Worm (Caenorhabditis elegans) whole organism, L2 larva: ENCODE measurements around the gene R10E8.8.

Experiments
- F13H6.1 ChIP-seq: sonication (generic microtip); optimal IDR thresholded peaks from 2 replicates; lab custom pipeline; 2016; ENCODE audit warnings: missing genetic modification characterization, missing compliant biosample characterization
- R02D3.7 ChIP-seq: fragments of 150-350 bp; optimal IDR thresholded peaks from 2 replicates; lab custom pipeline; 2014; ENCODE audit warnings: missing biosample characterization, missing genetic modification characterization
- Y55F3AM.14 ChIP-seq: fragments of 200-800 bp; sonication (Bioruptor generic); optimal IDR thresholded peaks from 2 replicates; lab custom pipeline; 2018; ENCODE audit warnings: mild to moderate bottlenecking, missing genetic modification characterization, missing compliant biosample characterization
- ZK546.5 ChIP-seq: sonication (generic microtip); optimal IDR thresholded peaks from 2 replicates; lab custom pipeline; 2017; ENCODE audit warnings: missing biosample characterization, missing genetic modification characterization
- alr-1 ChIP-seq: fragments of 150-350 bp; optimal IDR thresholded peaks from 2 replicates; lab custom pipeline; 2014; ENCODE audit warnings: missing biosample characterization, missing genetic modification characterization
- ama-1 ChIP-seq: fragments of 150-350 bp; optimal IDR thresholded peaks from 2 replicates; lab custom pipeline; 2018; ENCODE audit warnings: inconsistent platforms
- blmp-1 ChIP-seq: sonication (generic microtip); optimal IDR thresholded peaks from 2 replicates; lab custom pipeline; 2017; ENCODE audit warnings: missing genetic modification characterization, mild to moderate bottlenecking, missing compliant biosample characterization, antibody characterized with exemption, moderate library complexity; ENCODE audit not compliant: insufficient read depth
- crh-2 ChIP-seq: sonication (generic microtip); optimal IDR thresholded peaks from 2 replicates; lab custom pipeline; 2017; ENCODE audit warnings: missing biosample characterization, missing genetic modification characterization
- egl-27 ChIP-seq: sonication (generic microtip); optimal IDR thresholded peaks from 3 replicates; lab custom pipeline; 2017; ENCODE audit warnings: missing biosample characterization, missing genetic modification reagents, missing genetic modification characterization
- elt-1 ChIP-seq: fragments of 150-350 bp; optimal IDR thresholded peaks from 2 replicates; lab custom pipeline; 2014; ENCODE audit warnings: missing biosample characterization, missing genetic modification characterization
- elt-3 ChIP-seq: sonication (generic microtip); optimal IDR thresholded peaks from 2 replicates; lab custom pipeline; 2017; ENCODE audit warnings: missing biosample characterization, missing genetic modification characterization
- fos-1 ChIP-seq: fragments of 150-350 bp; optimal IDR thresholded peaks from 2 replicates; lab custom pipeline; 2014; ENCODE audit warnings: missing biosample characterization, missing genetic modification characterization
- lin-13 ChIP-seq: fragments of 150-350 bp; optimal IDR thresholded peaks from 2 replicates; lab custom pipeline; 2014; ENCODE audit warnings: missing biosample characterization, missing genetic modification reagents, missing genetic modification characterization
- lin-39 ChIP-seq: fragments of 150-350 bp; optimal IDR thresholded peaks from 2 replicates; lab custom pipeline; 2014; ENCODE audit warnings: missing biosample characterization, missing genetic modification reagents, missing genetic modification characterization
- lsy-2 ChIP-seq, 2 experiments: fragments of 150-350 bp in 1 of 2; sonication (generic microtip) in 1 of 2; optimal IDR thresholded peaks; 2 replicates each; lab custom pipeline; 2014 to 2017; ENCODE audit warnings: missing biosample characterization in 2 of 2, missing genetic modification characterization in 2 of 2
- mab-5 ChIP-seq: fragments of 150-350 bp; optimal IDR thresholded peaks from 2 replicates; lab custom pipeline; 2014; ENCODE audit warnings: missing biosample characterization, missing genetic modification characterization
- mbf-1 ChIP-seq: sonication (generic microtip); optimal IDR thresholded peaks from 2 replicates; lab custom pipeline; 2017; ENCODE audit warnings: missing biosample characterization, missing genetic modification characterization
- mdl-1 ChIP-seq, 2 experiments: fragments of 150-350 bp in 1 of 2; sonication (generic microtip) in 1 of 2; optimal IDR thresholded peaks; 2 replicates each; lab custom pipeline; 2017; ENCODE audit warnings: missing biosample characterization in 2 of 2, missing genetic modification characterization in 2 of 2
- nhr-129 ChIP-seq: fragments of 150-350 bp; optimal IDR thresholded peaks from 2 replicates; lab custom pipeline; 2014; ENCODE audit warnings: missing biosample characterization, missing genetic modification characterization
- nhr-21 ChIP-seq: fragments of 150-350 bp; optimal IDR thresholded peaks from 2 replicates; lab custom pipeline; 2014; ENCODE audit warnings: missing biosample characterization, missing genetic modification characterization
- nhr-23 ChIP-seq: fragments of 150-350 bp; optimal IDR thresholded peaks from 2 replicates; lab custom pipeline; 2014; ENCODE audit warnings: missing biosample characterization, missing genetic modification reagents, missing genetic modification characterization
- nhr-237 ChIP-seq: fragments of 150-350 bp; optimal IDR thresholded peaks from 2 replicates; lab custom pipeline; 2014; ENCODE audit warnings: missing biosample characterization, missing genetic modification characterization
- nhr-25 ChIP-seq: fragments of 150-350 bp; sonication (generic microtip); optimal IDR thresholded peaks from 3 replicates; lab custom pipeline; 2014; ENCODE audit warnings: missing biosample characterization, missing genetic modification characterization
- nhr-6 ChIP-seq: fragments of 150-350 bp; optimal IDR thresholded peaks from 2 replicates; lab custom pipeline; 2014; ENCODE audit warnings: missing biosample characterization, missing genetic modification characterization
- nhr-77 ChIP-seq: fragments of 150-350 bp; optimal IDR thresholded peaks from 2 replicates; lab custom pipeline; 2014; ENCODE audit warnings: missing biosample characterization, missing genetic modification characterization
- sem-4 ChIP-seq: fragments of 150-350 bp; optimal IDR thresholded peaks from 2 replicates; lab custom pipeline; 2014; ENCODE audit warnings: missing biosample characterization, missing genetic modification reagents, missing genetic modification characterization
- skn-1 ChIP-seq: sonication (generic microtip); optimal IDR thresholded peaks from 2 replicates; lab custom pipeline; 2017; ENCODE audit warnings: missing biosample characterization, missing genetic modification characterization
- sma-3 ChIP-seq: sonication (generic microtip); optimal IDR thresholded peaks from 2 replicates; lab custom pipeline; 2016; ENCODE audit warnings: missing genetic modification reagents, missing genetic modification characterization, missing compliant biosample characterization
- sma-9 ChIP-seq, 2 experiments: fragments of 150-350 bp in 1 of 2; sonication (generic microtip) in 1 of 2; optimal IDR thresholded peaks; 2 replicates each; lab custom pipeline; 2014 to 2016; ENCODE audit warnings: missing genetic modification characterization in 2 of 2, mild to moderate bottlenecking in 1 of 2, missing biosample characterization in 1 of 2, missing compliant biosample characterization in 1 of 2, missing genetic modification reagents in 1 of 2, moderate library complexity in 1 of 2
- snpc-4 ChIP-seq: fragments of 150-350 bp; optimal IDR thresholded peaks from 2 replicates; lab custom pipeline; 2014; ENCODE audit warnings: missing biosample characterization, missing genetic modification characterization
- unc-39 ChIP-seq: fragments of 150-350 bp; optimal IDR thresholded peaks from 2 replicates; lab custom pipeline; 2014; ENCODE audit warnings: missing biosample characterization, missing genetic modification characterization
- unc-55 ChIP-seq: fragments of 150-350 bp; sonication (generic microtip); optimal IDR thresholded peaks from 3 replicates; lab custom pipeline; 2014; ENCODE audit warnings: missing biosample characterization, missing genetic modification reagents, missing genetic modification characterization
- unc-62 ChIP-seq: fragments of 150-350 bp; optimal IDR thresholded peaks from 2 replicates; lab custom pipeline; 2014; ENCODE audit warnings: missing biosample characterization, missing genetic modification reagents, missing genetic modification characterization
- ztf-11 ChIP-seq: sonication (generic microtip); optimal IDR thresholded peaks from 2 replicates; lab custom pipeline; 2017; ENCODE audit warnings: missing biosample characterization, missing genetic modification characterization
- ztf-4 ChIP-seq: fragments of 150-350 bp; optimal IDR thresholded peaks from 2 replicates; lab custom pipeline; 2014; ENCODE audit warnings: missing biosample characterization, missing genetic modification characterization

R10E8.8 gene

DNA sequence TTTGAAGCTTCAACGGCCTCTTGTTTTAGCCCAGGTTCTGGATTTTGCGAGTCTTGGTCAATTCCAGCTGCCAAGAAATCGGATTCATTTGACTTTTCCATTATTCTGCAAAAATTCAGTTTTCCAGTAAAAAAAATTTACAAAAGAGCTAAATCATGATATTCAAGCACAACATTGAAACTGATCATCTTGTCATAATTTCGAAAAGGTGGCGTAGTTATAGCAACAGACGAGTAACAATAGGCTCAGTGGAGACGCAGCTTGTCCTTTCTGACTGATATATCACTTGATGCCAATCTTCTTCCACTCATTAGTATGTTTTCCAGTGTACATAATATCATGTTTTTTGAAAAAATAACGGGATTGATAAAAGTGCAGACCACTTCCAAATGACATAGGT is 27.3 kb upstream of the R10E8.8 start, which contains the start of gene fbxa-213:
TSS of gene fbxa-213 (minus strand) at position 101 of the 400 bp plus-strand sequence.
- TF ChIP-seq nhr-237 (no peak), alr-1 (tag; lab: Kevin White, UChicago) (no peak), ztf-11 (tag; lab: Kevin White, UChicago) (no peak), snpc-4 (tag; lab: Kevin White, UChicago) (no peak), sem-4 (no peak), ZK546.5 (tag; lab: Kevin White, UChicago) (no peak), nhr-77 (no peak), nhr-6 (tag; lab: Kevin White, UChicago) (no peak), nhr-129 (tag; lab: Kevin White, UChicago) (no peak), elt-3 (tag; lab: Kevin White, UChicago) (no peak), blmp-1 (tag; lab: Kevin White, UChicago) (no peak)

DNA sequence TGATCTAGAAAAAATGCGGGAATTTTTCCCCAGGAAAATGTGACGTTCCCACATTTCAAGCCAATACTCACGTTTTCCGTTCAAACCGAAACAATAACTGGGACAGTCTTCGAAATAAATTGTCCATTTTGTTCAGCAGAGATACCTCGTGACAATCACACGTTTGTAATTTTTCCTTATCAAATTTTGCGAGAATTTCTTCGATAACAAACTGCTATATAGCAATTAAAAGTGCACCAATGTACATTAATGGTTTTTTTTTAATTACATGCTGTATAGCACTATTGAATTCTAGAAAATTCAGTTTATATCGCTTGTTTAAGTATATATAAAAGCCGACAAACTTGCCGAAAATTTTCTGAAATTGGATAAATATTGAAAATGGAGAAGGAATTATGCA is 24.8 kb upstream of the R10E8.8 start, which contains the start of gene R10E8.6:
TSS of gene R10E8.6 (minus strand) at position 154 of the 400 bp plus-strand sequence.
- TF ChIP-seq alr-1 (tag; lab: Kevin White, UChicago) (no peak), fos-1 (tag; lab: Kevin White, UChicago) (peak; percentile 53), nhr-21 (tag; lab: Kevin White, UChicago) (no peak), unc-39 (tag; lab: Kevin White, UChicago) (no peak), Y55F3AM.14 (no peak), mdl-1 (tag; optimal IDR thresholded peaks at IDR 0.05; lab: Kevin White, UChicago) (no peak), mbf-1 (tag; lab: Kevin White, UChicago) (no peak), crh-2 (tag; lab: Kevin White, UChicago) (peak; percentile 10), nhr-23 (no peak)

DNA sequence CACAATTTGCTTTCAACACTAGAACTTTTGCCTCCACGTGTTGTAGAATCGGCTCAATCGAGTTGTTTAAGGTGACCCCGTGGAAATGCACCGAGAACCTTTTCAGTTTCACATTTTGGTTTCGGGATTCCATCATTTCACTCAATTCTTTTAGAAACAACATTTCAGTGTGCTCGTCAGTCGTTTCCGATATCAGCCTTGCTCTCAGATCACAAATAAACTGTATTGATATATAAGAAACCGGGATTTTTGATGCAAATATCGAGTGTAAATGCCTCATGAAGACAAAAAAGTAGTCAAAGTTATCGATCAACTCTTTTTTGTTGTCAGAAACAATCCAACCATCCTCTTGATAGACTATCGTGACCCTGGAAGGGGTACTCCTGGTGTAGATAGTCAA is 24.0 kb upstream of the R10E8.8 start:
- no peak for TF ChIP-seq F13H6.1
- TF ChIP-seq mab-5 (tag; lab: Kevin White, UChicago), result no peak
- no peak for TF ChIP-seq ztf-4 (tag; lab: Kevin White, UChicago)

DNA sequence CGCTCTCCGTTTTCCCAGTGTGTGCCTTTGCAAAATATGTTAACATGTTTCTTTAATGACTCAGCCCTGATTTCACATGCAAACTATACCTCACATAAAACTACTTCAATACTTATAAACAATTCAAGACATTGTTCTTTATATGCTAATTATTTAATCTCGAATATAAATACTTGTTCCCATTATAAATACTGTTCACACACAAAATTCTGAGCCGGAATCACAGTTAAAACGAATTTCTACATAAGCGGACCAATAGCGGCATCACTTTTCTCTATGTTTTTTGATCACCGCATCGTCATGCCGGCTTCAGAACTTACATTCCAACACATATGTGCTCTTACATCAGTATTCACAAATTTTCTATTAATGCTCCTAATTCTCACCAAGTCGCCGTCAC is 13.0 kb upstream of the R10E8.8 start, which contains the start of gene R10E8.5:
TSS of gene R10E8.5 (plus strand) at position 301 of the 400 bp plus-strand sequence.
- no peak for TF ChIP-seq sma-3
- no peak for TF ChIP-seq lin-13
- no peak for TF ChIP-seq elt-1 (tag; lab: Kevin White, UChicago)
- no peak for TF ChIP-seq elt-3 (tag; lab: Kevin White, UChicago)
- no peak for TF ChIP-seq nhr-25
- no peak for TF ChIP-seq unc-55
- TF ChIP-seq nhr-21 (tag; lab: Kevin White, UChicago), result no peak
- no peak for TF ChIP-seq F13H6.1
- TF ChIP-seq sma-9 (GFP tag; optimal IDR thresholded peaks at IDR 0.05; lab: Kevin White, UChicago), result no peak
- no peak for TF ChIP-seq sma-9 (tag; optimal IDR thresholded peaks at IDR 0.05; lab: Kevin White, UChicago)
- no peak for TF ChIP-seq lsy-2 (tag; optimal IDR thresholded peaks at IDR 0.05; lab: Kevin White, UChicago)
- no peak for TF ChIP-seq R02D3.7 (tag; lab: Kevin White, UChicago)
- TF ChIP-seq snpc-4 (tag; lab: Kevin White, UChicago), result no peak

DNA sequence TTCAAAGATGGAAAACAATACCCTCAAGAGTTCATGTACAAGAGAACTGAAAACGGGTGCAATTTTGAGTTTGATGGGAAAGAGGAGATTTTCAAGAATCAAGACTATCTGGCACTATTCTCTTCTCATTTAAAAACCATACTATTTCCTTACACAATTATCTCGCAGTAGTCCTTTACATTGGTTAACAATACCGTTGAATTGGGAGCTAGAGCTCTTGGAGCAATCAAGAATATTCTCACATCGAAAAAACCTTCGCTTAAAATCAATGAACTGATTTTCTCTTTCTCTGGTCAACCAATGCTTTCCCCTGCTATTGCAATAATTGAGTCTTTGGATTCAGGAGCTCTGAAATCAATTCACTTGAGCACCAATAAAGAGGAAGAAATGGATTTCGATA is 12.0 kb upstream of the R10E8.8 start, which contains the start of gene R10E8.2:
TSS of gene R10E8.2 (plus strand) at position 301 of the 400 bp plus-strand sequence.
- no peak for TF ChIP-seq sem-4
- no peak for TF ChIP-seq nhr-6 (tag; lab: Kevin White, UChicago)
- TF ChIP-seq mdl-1 (tag; optimal IDR thresholded peaks at IDR 0.05; lab: Kevin White, UChicago), result no peak
- no peak for TF ChIP-seq lsy-2 (tag; optimal IDR thresholded peaks at IDR 0.05; lab: Kevin White, UChicago)
- TF ChIP-seq nhr-237, result no peak
- no peak for TF ChIP-seq sma-9 (GFP tag; optimal IDR thresholded peaks at IDR 0.05; lab: Kevin White, UChicago)
- TF ChIP-seq sma-9 (tag; optimal IDR thresholded peaks at IDR 0.05; lab: Kevin White, UChicago), result no peak
- TF ChIP-seq unc-39 (tag; lab: Kevin White, UChicago), result no peak
- no peak for TF ChIP-seq egl-27
- TF ChIP-seq F13H6.1, result no peak
- no peak for TF ChIP-seq alr-1 (tag; lab: Kevin White, UChicago)
- TF ChIP-seq ztf-4 (tag; lab: Kevin White, UChicago), result no peak
- no peak for TF ChIP-seq unc-62 (GFP tag; lab: Kevin White, UChicago)
- TF ChIP-seq nhr-77, result no peak
- TF ChIP-seq skn-1 (tag; lab: Kevin White, UChicago), result no peak
- no peak for TF ChIP-seq mab-5 (tag; lab: Kevin White, UChicago)
- TF ChIP-seq R02D3.7 (tag; lab: Kevin White, UChicago), result no peak
- TF ChIP-seq nhr-129 (tag; lab: Kevin White, UChicago), result no peak
- TF ChIP-seq ama-1 (lab: Kevin White, UChicago), result no peak
- no peak for TF ChIP-seq lin-39
- TF ChIP-seq, all 48 proteins: peak for 0
